Worm (Caenorhabditis elegans): ENCODE data around the gene Y22D7AL.16.

DNA sequence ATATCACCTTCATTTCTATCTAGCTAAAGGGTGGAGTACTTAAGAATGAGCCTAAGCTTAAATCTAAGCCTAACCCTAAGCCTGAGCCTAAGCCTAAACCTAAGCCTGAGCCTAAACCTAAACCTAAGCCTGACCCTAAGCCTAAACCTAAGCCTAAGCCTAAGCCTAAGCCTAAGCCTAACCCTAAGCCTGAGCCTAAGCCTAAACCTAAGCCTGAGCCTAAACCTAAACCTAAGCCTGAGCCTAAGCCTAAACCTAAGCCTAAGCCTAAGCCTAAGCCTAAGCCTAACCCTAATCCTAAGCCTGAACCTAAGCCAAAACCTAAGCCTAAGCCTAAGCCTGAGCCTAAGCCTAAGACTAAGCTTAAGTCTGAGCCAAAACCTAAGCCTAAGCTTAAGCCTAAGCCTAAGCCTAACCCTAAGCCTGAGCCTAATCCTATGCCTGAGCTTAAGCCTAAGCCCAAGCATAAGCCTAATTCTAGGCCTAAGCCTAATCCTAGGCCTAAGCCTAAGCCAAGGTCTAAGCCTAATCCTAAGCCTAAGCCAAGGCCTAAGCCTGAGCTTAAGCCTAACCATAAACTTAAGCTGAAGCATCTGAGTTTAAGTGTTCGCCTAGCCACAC, 49.1 kb upstream of the Y22D7AL.16 start:
- no peak for TF ChIP-seq flt-1 (GFP tag; IDR thresholded peaks at IDR 0.05)
- no peak for TF ChIP-seq tab-1 (GFP tag; IDR thresholded peaks at IDR 0.05)
- TF ChIP-seq med-1 (GFP tag; optimal IDR thresholded peaks at IDR 0.05; ENCODE audit: insufficient read depth) = no peak
- TF ChIP-seq klf-2 (GFP tag; conservative IDR thresholded peaks at IDR 0.05) = no peak
- no peak for TF ChIP-seq cog-1 (tag; optimal IDR thresholded peaks at IDR 0.05)
- no peak for TF ChIP-seq T22C8.4 (GFP tag; IDR thresholded peaks at IDR 0.05)
- 0 out of 2 replicates have a peak, but pooled peaks have one; percentile 60 for TF ChIP-seq ztf-23 (GFP tag; IDR thresholded peaks at IDR 0.05)
- TF ChIP-seq ref-1 (GFP tag; conservative IDR thresholded peaks at IDR 0.05) = no peak
- no peak for TF ChIP-seq ztf-29 (GFP tag; IDR thresholded peaks at IDR 0.05)

Measured in whole organism, midembryonic.